Fruit fly (Drosophila melanogaster) whole organism, embryonic: ENCODE data around the gene CG5390.
A peak's percentile ranks its signal among the peaks of the same experiment; 100 is the strongest.

ENCODE experiments used
- Antp ChIP-seq: fragments of 200-800 bp; sonication (Bioruptor generic); optimal IDR thresholded peaks from 3 replicates; lab custom pipeline; 2016; ENCODE audit warnings: missing biosample characterization, missing genetic modification characterization
- BEAF-32 ChIP-seq: fragments of 200-800 bp; sonication (Bioruptor generic); optimal IDR thresholded peaks from 3 replicates; lab custom pipeline; 2017; ENCODE audit warnings: missing biosample characterization, missing genetic modification characterization, mild to moderate bottlenecking, moderate library complexity, missing genetic modification reagents
- Blimp-1 ChIP-seq: fragments of 200-800 bp; sonication (Bioruptor generic); optimal IDR thresholded peaks from 3 replicates; lab custom pipeline; 2018; ENCODE audit warnings: missing biosample characterization, missing genetic modification characterization, mild to moderate bottlenecking, moderate library complexity, missing genetic modification reagents
- Bteb2 ChIP-seq: fragments of 200-800 bp; sonication (Bioruptor generic); optimal IDR thresholded peaks from 2 replicates; lab custom pipeline; 2016; ENCODE audit warnings: missing biosample characterization, missing genetic modification characterization
- C15 ChIP-seq: fragments of 200-800 bp; sonication (Bioruptor generic); IDR thresholded peaks from 3 replicates; pipeline ENCODE4 v1.3.6; 2022; ENCODE audit warnings: missing biosample characterization, missing genetic modification characterization
- CG10565 ChIP-seq: fragments of 200-800 bp; sonication (Bioruptor generic); optimal IDR thresholded peaks from 3 replicates; lab custom pipeline; 2016; ENCODE audit warnings: missing biosample characterization, mild to moderate bottlenecking, missing genetic modification characterization
- CG12104 ChIP-seq: fragments of 200-800 bp; sonication (Bioruptor generic); optimal IDR thresholded peaks from 3 replicates; lab custom pipeline; 2016; ENCODE audit warnings: missing biosample characterization, missing genetic modification characterization
- CG13296 ChIP-seq: fragments of 200-800 bp; sonication (Bioruptor generic); optimal IDR thresholded peaks from 3 replicates; lab custom pipeline; 2018; ENCODE audit warnings: missing biosample characterization, mild to moderate bottlenecking, missing genetic modification characterization
- CG13775 ChIP-seq: fragments of 200-800 bp; sonication (Bioruptor generic); optimal IDR thresholded peaks from 3 replicates; lab custom pipeline; 2017; ENCODE audit warnings: missing biosample characterization, mild to moderate bottlenecking, missing genetic modification characterization
- CG13894 ChIP-seq: fragments of 200-800 bp; sonication (Bioruptor generic); optimal IDR thresholded peaks from 3 replicates; lab custom pipeline; 2018; ENCODE audit warnings: missing biosample characterization, mild to moderate bottlenecking, missing genetic modification characterization, moderate library complexity
- CG14860 ChIP-seq: fragments of 200-800 bp; sonication (Bioruptor generic); IDR thresholded peaks from 3 replicates; pipeline ENCODE4 v1.3.6; 2022; ENCODE audit warnings: missing biosample characterization, missing genetic modification characterization; ENCODE audit not compliant: partially characterized antibody
- CG16815 ChIP-seq: fragments of 200-800 bp; sonication (Bioruptor generic); optimal IDR thresholded peaks from 3 replicates; lab custom pipeline; 2017; ENCODE audit warnings: missing biosample characterization, mild to moderate bottlenecking, missing genetic modification characterization
- CG17361 ChIP-seq: fragments of 200-800 bp; sonication (Bioruptor generic); IDR thresholded peaks from 3 replicates; pipeline ENCODE4 v1.3.6; 2022; ENCODE audit warnings: missing biosample characterization, missing genetic modification characterization
- CG2116 ChIP-seq: fragments of 200-800 bp; sonication (Bioruptor generic); optimal IDR thresholded peaks from 3 replicates; lab custom pipeline; 2018; ENCODE audit warnings: missing biosample characterization, mild to moderate bottlenecking, missing genetic modification characterization
- CG3065 ChIP-seq: fragments of 200-800 bp; sonication (Bioruptor generic); optimal IDR thresholded peaks from 2 replicates; lab custom pipeline; 2016; ENCODE audit warnings: missing biosample characterization, missing genetic modification characterization
- CG32767 ChIP-seq: fragments of 200-800 bp; sonication (Bioruptor generic); IDR thresholded peaks from 2 replicates; pipeline ENCODE4 v1.3.6; 2022; ENCODE audit warnings: missing biosample characterization, missing genetic modification characterization
- CG3407 ChIP-seq: fragments of 200-800 bp; sonication (Bioruptor generic); optimal IDR thresholded peaks from 2 replicates; lab custom pipeline; 2018; ENCODE audit warnings: missing biosample characterization, mild to moderate bottlenecking, missing genetic modification characterization
- CG34224 ChIP-seq: fragments of 200-800 bp; sonication (Bioruptor generic); IDR thresholded peaks from 3 replicates; pipeline ENCODE4 v1.3.6; 2022; ENCODE audit warnings: missing biosample characterization, missing genetic modification characterization; ENCODE audit not compliant: partially characterized antibody
- CG3838 ChIP-seq: fragments of 200-800 bp; sonication (Bioruptor generic); optimal IDR thresholded peaks from 3 replicates; lab custom pipeline; 2016; ENCODE audit warnings: missing biosample characterization, missing genetic modification characterization
- CG6854 ChIP-seq: fragments of 200-800 bp; sonication (Bioruptor generic); optimal IDR thresholded peaks from 3 replicates; lab custom pipeline; 2017; ENCODE audit warnings: missing biosample characterization, mild to moderate bottlenecking, missing genetic modification characterization
- CG7271 ChIP-seq: fragments of 200-800 bp; sonication (Bioruptor generic); optimal IDR thresholded peaks from 2 replicates; lab custom pipeline; 2018; ENCODE audit warnings: missing biosample characterization, mild to moderate bottlenecking, missing genetic modification characterization, moderate library complexity
- CG7839 ChIP-seq: fragments of 200-800 bp; sonication (Bioruptor generic); optimal IDR thresholded peaks from 3 replicates; lab custom pipeline; 2018; ENCODE audit warnings: missing biosample characterization, mild to moderate bottlenecking, missing genetic modification characterization, moderate library complexity
- CG7987 ChIP-seq: fragments of 200-800 bp; sonication (Bioruptor generic); optimal IDR thresholded peaks from 2 replicates; lab custom pipeline; 2018; ENCODE audit warnings: missing biosample characterization, mild to moderate bottlenecking, missing genetic modification characterization, moderate library complexity
- CG8359 ChIP-seq: fragments of 200-800 bp; sonication (Bioruptor generic); optimal IDR thresholded peaks from 2 replicates; lab custom pipeline; 2017; ENCODE audit warnings: missing biosample characterization, mild to moderate bottlenecking, missing genetic modification characterization, borderline replicate concordance
- Dbx ChIP-seq: fragments of 200-800 bp; sonication (Bioruptor generic); IDR thresholded peaks from 3 replicates; pipeline ENCODE4 v1.3.6; 2022; ENCODE audit warnings: missing biosample characterization, missing genetic modification characterization
- Deaf1 ChIP-seq: fragments of 200-800 bp; optimal IDR thresholded peaks from 3 replicates; lab custom pipeline; 2019; ENCODE audit warnings: missing biosample characterization, mild to moderate bottlenecking, missing genetic modification characterization, moderate library complexity
- Dip3 ChIP-seq: fragments of 200-800 bp; sonication (Bioruptor generic); optimal IDR thresholded peaks from 3 replicates; lab custom pipeline; 2016; ENCODE audit warnings: missing biosample characterization, missing genetic modification characterization
- E2f2 ChIP-seq: fragments of 200-800 bp; sonication (Bioruptor generic); IDR thresholded peaks from 2 replicates; pipeline ENCODE4 v1.3.6; 2022; ENCODE audit warnings: missing biosample characterization, missing genetic modification characterization
- Ets97D ChIP-seq: fragments of 200-800 bp; sonication (Bioruptor generic); optimal IDR thresholded peaks from 3 replicates; lab custom pipeline; 2016; ENCODE audit warnings: missing biosample characterization, missing genetic modification characterization
- HmgZ ChIP-seq: fragments of 200-800 bp; sonication (Bioruptor generic); optimal IDR thresholded peaks from 2 replicates; lab custom pipeline; 2018; ENCODE audit warnings: missing biosample characterization, mild to moderate bottlenecking, missing genetic modification characterization
- MESR4 ChIP-seq: fragments of 200-800 bp; sonication (Bioruptor generic); optimal IDR thresholded peaks from 2 replicates; lab custom pipeline; 2018; ENCODE audit warnings: missing biosample characterization, mild to moderate bottlenecking, missing genetic modification characterization, moderate library complexity
- NFAT ChIP-seq: fragments of 200-800 bp; sonication (Bioruptor generic); IDR thresholded peaks from 2 replicates; pipeline ENCODE4 v1.3.6; 2022; ENCODE audit warnings: missing biosample characterization, missing genetic modification characterization
- Pdp1 ChIP-seq, 2 experiments: fragments of 200-800 bp; sonication (Bioruptor generic); optimal IDR thresholded peaks; 3 replicates each; lab custom pipeline; 2016; ENCODE audit warnings: missing biosample characterization in 2 of 2, missing genetic modification characterization in 2 of 2, mild to moderate bottlenecking in 1 of 2, moderate library complexity in 1 of 2
- Sry-δ ChIP-seq: fragments of 200-800 bp; sonication (Bioruptor generic); optimal IDR thresholded peaks from 2 replicates; lab custom pipeline; 2016; ENCODE audit warnings: missing biosample characterization, missing genetic modification characterization
- ash1 ChIP-seq: fragments of 200-800 bp; sonication (Bioruptor generic); optimal IDR thresholded peaks from 2 replicates; lab custom pipeline; 2018; ENCODE audit warnings: missing biosample characterization, mild to moderate bottlenecking, missing genetic modification characterization
- bsh ChIP-seq, 2 experiments: fragments of 200-800 bp; sonication (Bioruptor generic); optimal IDR thresholded peaks; 2 replicates each; lab custom pipeline; 2017 to 2018; ENCODE audit warnings: mild to moderate bottlenecking in 2 of 2, missing biosample characterization in 2 of 2, missing genetic modification characterization in 2 of 2, moderate library complexity in 1 of 2
- crol ChIP-seq: fragments of 200-800 bp; sonication (Bioruptor generic); IDR thresholded peaks from 2 replicates; pipeline ENCODE4 v1.3.6; 2022; ENCODE audit warnings: missing biosample characterization, missing genetic modification characterization
- ewg ChIP-seq: fragments of 200-800 bp; sonication (Bioruptor generic); optimal IDR thresholded peaks from 3 replicates; lab custom pipeline; 2017; ENCODE audit warnings: mild to moderate bottlenecking, missing biosample characterization, missing genetic modification reagents, missing genetic modification characterization
- exex ChIP-seq: fragments of 200-800 bp; sonication (Bioruptor generic); optimal IDR thresholded peaks from 4 replicates; lab custom pipeline; 2018; ENCODE audit warnings: missing biosample characterization, mild to moderate bottlenecking, missing genetic modification characterization, moderate library complexity
- fd3F ChIP-seq: fragments of 200-800 bp; sonication (Bioruptor generic); optimal IDR thresholded peaks from 2 replicates; lab custom pipeline; 2018; ENCODE audit warnings: missing biosample characterization, mild to moderate bottlenecking, missing genetic modification characterization, moderate library complexity
- gsb ChIP-seq: fragments of 200-800 bp; sonication (Bioruptor generic); IDR thresholded peaks from 2 replicates; pipeline ENCODE4 v1.3.6; 2022; ENCODE audit warnings: missing biosample characterization, missing genetic modification characterization
- kay ChIP-seq: fragments of 200-800 bp; sonication (Bioruptor generic); optimal IDR thresholded peaks from 2 replicates; lab custom pipeline; 2016; ENCODE audit warnings: missing biosample characterization, missing genetic modification characterization
- ken ChIP-seq: fragments of 200-800 bp; sonication (Bioruptor generic); IDR thresholded peaks from 3 replicates; pipeline ENCODE4 v1.3.6; 2022; ENCODE audit warnings: missing biosample characterization, missing genetic modification characterization
- pnt ChIP-seq: fragments of 200-800 bp; sonication (Bioruptor generic); optimal IDR thresholded peaks from 3 replicates; lab custom pipeline; 2016; ENCODE audit warnings: missing biosample characterization, missing genetic modification characterization
- prd ChIP-seq, 3 experiments: fragments of >200 bp in 2 of 3; fragments of 200-800 bp in 1 of 3; sonication (Bioruptor generic) in 1 of 3; optimal IDR thresholded peaks in 2 of 3; IDR thresholded peaks in 1 of 3; 2 replicates in 2 of 3; 3 replicates in 1 of 3; pipeline versions ENCODE4 v1.3.6 to Lab custom; 2017 to 2022; ENCODE audit warnings: missing biosample characterization in 1 of 3, missing genetic modification characterization in 1 of 3
- ranshi ChIP-seq: fragments of 200-800 bp; sonication (Bioruptor generic); IDR thresholded peaks from 2 replicates; pipeline ENCODE4 v1.3.6; 2022; ENCODE audit warnings: missing biosample characterization, missing genetic modification characterization
- salm ChIP-seq: fragments of 200-800 bp; sonication (Bioruptor generic); optimal IDR thresholded peaks from 2 replicates; lab custom pipeline; 2018; ENCODE audit warnings: missing biosample characterization, mild to moderate bottlenecking, missing genetic modification characterization
- sim ChIP-seq: fragments of 200-800 bp; sonication (Bioruptor generic); IDR thresholded peaks from 2 replicates; pipeline ENCODE4 v1.3.6; 2022; ENCODE audit warnings: missing biosample characterization, missing genetic modification characterization
- sob ChIP-seq: fragments of 200-800 bp; sonication (Bioruptor generic); IDR thresholded peaks from 2 replicates; pipeline ENCODE4 v1.3.6; 2022; ENCODE audit warnings: missing biosample characterization, missing genetic modification characterization
- z ChIP-seq: fragments of 200-800 bp; sonication (Bioruptor generic); IDR thresholded peaks from 3 replicates; pipeline ENCODE4 v1.3.6; 2022; ENCODE audit warnings: missing biosample characterization, missing genetic modification characterization

CG5390 gene

DNA sequence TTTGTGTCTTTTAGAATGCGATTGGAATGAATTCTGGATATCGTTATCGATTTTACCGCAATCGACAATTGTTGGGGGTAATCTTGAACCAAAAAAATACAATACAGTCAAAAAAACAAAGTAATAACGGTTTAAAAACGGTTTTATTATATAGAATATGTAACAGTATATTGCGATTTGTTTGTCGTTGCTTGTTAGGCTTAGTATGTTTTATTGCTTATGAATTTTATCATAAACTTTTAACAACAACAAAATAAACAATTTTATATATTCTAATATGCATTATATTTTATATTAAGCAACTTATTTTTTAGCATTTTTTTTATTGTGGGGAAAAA lies 6.6 kb downstream of the CG5390 start, which contains the start of gene CYLD (continued):
- TF ChIP-seq exex (tag; lab: Kevin White, UChicago) = no peak
- TF ChIP-seq MESR4 (GFP tag; lab: Kevin White, UChicago) = peak; percentile 26
- TF ChIP-seq Dip3 (GFP tag; lab: Kevin White, UChicago) = no peak
- TF ChIP-seq Sry-δ (GFP tag; lab: Kevin White, UChicago) = peak; percentile 39
- peak; percentile 65 for TF ChIP-seq E2f2
- no peak for TF ChIP-seq CG16815 (GFP tag; lab: Kevin White, UChicago)
- peak; percentile 20 for TF ChIP-seq CG3407 (GFP tag; lab: Kevin White, UChicago)
- TF ChIP-seq CG7271 (tag; lab: Kevin White, UChicago) = peak; percentile 44
- TF ChIP-seq prd (optimal IDR thresholded peaks at IDR 0.05; lab: Kevin White, UChicago) = no peak
- TF ChIP-seq prd (GFP tag; IDR thresholded peaks at IDR 0.05; lab: Robert Waterston, UW) = peak; percentile 67
- TF ChIP-seq CG3065 = peak; percentile 47
- TF ChIP-seq CG14860 (GFP tag; lab: Robert Waterston, UW) = no peak; the same call in 2 of the 3 replicates
- peak; percentile 63 for TF ChIP-seq CG13775 (GFP tag; lab: Kevin White, UChicago)
- TF ChIP-seq ranshi = no peak; the same call in 1 of the 2 replicates
- peak; percentile 28 for TF ChIP-seq kay
- TF ChIP-seq sim (GFP tag; lab: Robert Waterston, UW) = no peak
- no peak for TF ChIP-seq C15 (GFP tag; lab: Robert Waterston, UW)
- TF ChIP-seq Blimp-1 = peak; percentile 78
- TF ChIP-seq CG7839 = peak; percentile 80
- TF ChIP-seq CG34224 (GFP tag; lab: Robert Waterston, UW) = peak; percentile 35; the same call in 1 of the 3 replicates
- no peak for TF ChIP-seq crol (GFP tag; lab: Robert Waterston, UW)
- TF ChIP-seq HmgZ (tag; lab: Kevin White, UChicago) = peak; percentile 42
- TF ChIP-seq ewg (GFP tag; lab: Kevin White, UChicago) = no peak
- no peak for TF ChIP-seq Antp
- peak; percentile 24 for TF ChIP-seq Bteb2
- TF ChIP-seq CG3838 (GFP tag; lab: Kevin White, UChicago) = peak; percentile 35
- TF ChIP-seq NFAT (GFP tag; lab: Robert Waterston, UW) = no peak
- TF ChIP-seq ash1 = no peak
- TF ChIP-seq CG12104 = peak; percentile 15
- no peak for TF ChIP-seq gsb (GFP tag; lab: Robert Waterston, UW)
- TF ChIP-seq BEAF-32 (GFP tag; lab: Kevin White, UChicago) = peak; percentile 15
- TF ChIP-seq Dbx (GFP tag; lab: Robert Waterston, UW) = peak; percentile 57; the same call in 1 of the 3 replicates
- peak; percentile 72 for TF ChIP-seq CG13296 (GFP tag; lab: Kevin White, UChicago)
- no peak for TF ChIP-seq CG32767 (GFP tag; lab: Robert Waterston, UW)
- peak; percentile 58 for TF ChIP-seq CG13894 (tag; lab: Kevin White, UChicago)
- no peak for TF ChIP-seq CG8359
- TF ChIP-seq CG6854 = peak; percentile 27
- TF ChIP-seq sob (GFP tag; lab: Robert Waterston, UW) = peak; percentile 66; the same call in 1 of the 2 replicates
- TF ChIP-seq z (GFP tag; lab: Robert Waterston, UW) = no peak
- peak; percentile 75; the same call in 2 of the 3 replicates for TF ChIP-seq CG17361 (GFP tag; lab: Robert Waterston, UW)
- peak in 1 of 2 experiments; percentile 83 for TF ChIP-seq bsh (GFP tag; optimal IDR thresholded peaks at IDR 0.05; lab: Kevin White, UChicago)
- peak; percentile 67 for TF ChIP-seq CG2116 (GFP tag; lab: Kevin White, UChicago)
- no peak for TF ChIP-seq CG10565 (GFP tag; lab: Kevin White, UChicago)
- peak; percentile 51 for TF ChIP-seq fd3F (GFP tag; lab: Kevin White, UChicago)
- TF ChIP-seq CG7987 (GFP tag; lab: Kevin White, UChicago) = no peak
- TF ChIP-seq pnt = peak; percentile 2
- TF ChIP-seq Ets97D (GFP tag; lab: Kevin White, UChicago) = peak; percentile 25
- TF ChIP-seq ken (GFP tag; lab: Robert Waterston, UW) = no peak; the same call in 2 of the 3 replicates
- TF ChIP-seq Pdp1 (GFP tag; optimal IDR thresholded peaks at IDR 0.05; lab: Kevin White, UChicago) = peak in 1 of 2 experiments; percentile 26
- peak; percentile 63 for TF ChIP-seq salm (tag; lab: Kevin White, UChicago)
- TF ChIP-seq Deaf1 (tag; lab: Kevin White, UChicago) = no peak
